Comparison of ENCODE assay signal across 1 fruit fly cellular context in genomic region chr2L:8451497-8451896, dm6.
TF ChIP-seq lines count a peak whose summit lies in the region.

No protein-coding gene starts in this region.

TF ChIP-seq in whole organism, embryonic, 481 proteins besides CTCF, POLR2A, EP300 and RAD21 (continued from another document):
- TF ChIP-seq ranshi (GFP tag; IDR thresholded peaks at IDR 0.05; lab: Robert Waterston, UW) (no peak), CG8290 (GFP tag; optimal IDR thresholded peaks at IDR 0.05; lab: Kevin White, UChicago) (no peak), CG8290 (tag; optimal IDR thresholded peaks at IDR 0.05; lab: Kevin White, UChicago) (no peak), mld (GFP tag; IDR thresholded peaks at IDR 0.05; lab: Robert Waterston, UW; ENCODE audit: partially characterized antibody) (no peak), BEAF-32 (GFP tag; optimal IDR thresholded peaks at IDR 0.05; lab: Kevin White, UChicago) (no peak), oc (tag; optimal IDR thresholded peaks at IDR 0.05; lab: Kevin White, UChicago) (no peak), CG6813 (GFP tag; optimal IDR thresholded peaks at IDR 0.05; lab: Kevin White, UChicago) (peak; percentile 7), nerfin-2 (GFP tag; IDR thresholded peaks at IDR 0.05; lab: Robert Waterston, UW; ENCODE audit: partially characterized antibody) (no peak), fd64A (GFP tag; optimal IDR thresholded peaks at IDR 0.05; lab: Kevin White, UChicago) (no peak), CG10543 (GFP tag; optimal IDR thresholded peaks at IDR 0.05; lab: Kevin White, UChicago) (peak; percentile 51), CG15073 (GFP tag; optimal IDR thresholded peaks at IDR 0.05; lab: Kevin White, UChicago) (no peak), bcd (GFP tag; optimal IDR thresholded peaks at IDR 0.05; lab: Kevin White, UChicago) (no peak), caup (GFP tag; optimal IDR thresholded peaks at IDR 0.05; lab: Kevin White, UChicago; ENCODE audit: severe bottlenecking) (no peak), Adf1 (GFP tag; IDR thresholded peaks at IDR 0.05; lab: Robert Waterston, UW) (no peak), Ada2b (GFP tag; IDR thresholded peaks at IDR 0.05; lab: Robert Waterston, UW) (no peak), grn (GFP tag; optimal IDR thresholded peaks at IDR 0.05; lab: Kevin White, UChicago) (peak; percentile 100), CG4328 (GFP tag; optimal IDR thresholded peaks at IDR 0.05; lab: Kevin White, UChicago) (no peak), CG4854 (GFP tag; optimal IDR thresholded peaks at IDR 0.05; lab: Kevin White, UChicago) (no peak), CG7357 (GFP tag; IDR thresholded peaks at IDR 0.05; lab: Robert Waterston, UW) (no peak), CG9876 (GFP tag; optimal IDR thresholded peaks at IDR 0.05; lab: Kevin White, UChicago) (no peak), CG14667 (GFP tag; IDR thresholded peaks at IDR 0.05; lab: Robert Waterston, UW) (no peak), CG3726 (GFP tag; IDR thresholded peaks at IDR 0.05; lab: Robert Waterston, UW) (no peak), run (tag; optimal IDR thresholded peaks at IDR 0.05; lab: Kevin White, UChicago) (no peak), HmgZ (tag; optimal IDR thresholded peaks at IDR 0.05; lab: Kevin White, UChicago) (peak; percentile 6), chif (GFP tag; optimal IDR thresholded peaks at IDR 0.05; lab: Kevin White, UChicago) (no peak), NK7.1 (GFP tag; optimal IDR thresholded peaks at IDR 0.05; lab: Kevin White, UChicago) (no peak), Ptx1 (GFP tag; IDR thresholded peaks at IDR 0.05; lab: Robert Waterston, UW) (no peak), nom (GFP tag; optimal IDR thresholded peaks at IDR 0.05; lab: Kevin White, UChicago) (no peak), mirr (GFP tag; optimal IDR thresholded peaks at IDR 0.05; lab: Kevin White, UChicago) (peak; percentile 93), br (optimal IDR thresholded peaks at IDR 0.05; lab: Kevin White, UChicago) (no peak), ab (GFP tag; optimal IDR thresholded peaks at IDR 0.05; lab: Kevin White, UChicago) (no peak), CG9609 (GFP tag; optimal IDR thresholded peaks at IDR 0.05; lab: Kevin White, UChicago) (no peak), CG2120 (GFP tag; optimal IDR thresholded peaks at IDR 0.05; lab: Kevin White, UChicago) (no peak), CG3407 (GFP tag; optimal IDR thresholded peaks at IDR 0.05; lab: Kevin White, UChicago) (no peak), CG16779 (GFP tag; IDR thresholded peaks at IDR 0.05; lab: Robert Waterston, UW) (no peak), HLH3B (GFP tag; IDR thresholded peaks at IDR 0.05; lab: Robert Waterston, UW) (no peak), Lhr (GFP tag; optimal IDR thresholded peaks at IDR 0.05; lab: Kevin White, UChicago) (no peak), Atf6 (GFP tag; IDR thresholded peaks at IDR 0.05; lab: Robert Waterston, UW) (0 out of 2 replicates have a peak, but pooled peaks have one; percentile 29), pb (GFP tag; optimal IDR thresholded peaks at IDR 0.05; lab: Kevin White, UChicago) (no peak), Oli (tag; optimal IDR thresholded peaks at IDR 0.05; lab: Kevin White, UChicago) (no peak), CG13287 (GFP tag; IDR thresholded peaks at IDR 0.05; lab: Robert Waterston, UW; ENCODE audit: partially characterized antibody) (no peak), CG9727 (GFP tag; optimal IDR thresholded peaks at IDR 0.05; lab: Kevin White, UChicago) (no peak), gro (GFP tag; optimal IDR thresholded peaks at IDR 0.05; lab: Kevin White, UChicago) (peak; percentile 57), eyg (GFP tag; optimal IDR thresholded peaks at IDR 0.05; lab: Kevin White, UChicago) (no peak)
